Worm (Caenorhabditis elegans) whole organism, young adult: ENCODE data around the gene C34B4.4.

Experiments
- C17E4.6 ChIP-seq: fragments of 200-800 bp; sonication (Bioruptor generic); IDR thresholded peaks from 2 replicates; pipeline ENCODE4 v1.3.6; 2022; ENCODE audit warnings: missing genetic modification reagents, missing genetic modification characterization, missing compliant biosample characterization
- F10E7.11 ChIP-seq: sonication (generic microtip); optimal IDR thresholded peaks from 2 replicates; lab custom pipeline; 2017; ENCODE audit warnings: mild to moderate bottlenecking, missing genetic modification characterization, moderate library complexity, missing compliant biosample characterization
- F33H1.4 ChIP-seq: fragments of 200-800 bp; sonication (Bioruptor generic); IDR thresholded peaks from 2 replicates; pipeline ENCODE4 v1.3.6; 2022; ENCODE audit warnings: missing genetic modification reagents, missing genetic modification characterization, missing compliant biosample characterization
- F37B4.10 ChIP-seq: fragments of 200-800 bp; sonication (Bioruptor generic); IDR thresholded peaks from 2 replicates; pipeline ENCODE4 v1.3.6; 2022; ENCODE audit warnings: missing genetic modification characterization, missing compliant biosample characterization
- F49E8.2 ChIP-seq: sonication (generic microtip); optimal IDR thresholded peaks from 3 replicates; lab custom pipeline; 2017; ENCODE audit warnings: missing genetic modification characterization, mild to moderate bottlenecking, missing compliant biosample characterization, antibody characterized with exemption, moderate library complexity; ENCODE audit not compliant: insufficient read depth
- F52B5.7 ChIP-seq: sonication (generic microtip); optimal IDR thresholded peaks from 2 replicates; lab custom pipeline; 2016; ENCODE audit warnings: mild to moderate bottlenecking, missing genetic modification characterization, missing compliant biosample characterization
- F57A8.1 ChIP-seq: fragments of 200-800 bp; sonication (Bioruptor generic); optimal IDR thresholded peaks from 2 replicates; lab custom pipeline; 2018; ENCODE audit warnings: mild to moderate bottlenecking, missing genetic modification characterization, moderate library complexity, missing compliant biosample characterization
- Y53F4B.3 ChIP-seq: fragments of 200-800 bp; sonication (Bioruptor generic); IDR thresholded peaks from 2 replicates; pipeline ENCODE4 v1.3.6; 2022; ENCODE audit warnings: missing genetic modification reagents, missing genetic modification characterization, missing compliant biosample characterization
- Y53G8AR.9 ChIP-seq: fragments of 200-800 bp; sonication (Bioruptor generic); conservative IDR thresholded peaks from 2 replicates; pipeline ENCODE4 v1.3.6; 2022; ENCODE audit warnings: missing genetic modification reagents, missing genetic modification characterization, missing compliant biosample characterization
- Y67H2A.10 ChIP-seq: fragments of 200-800 bp; sonication (Bioruptor generic); conservative IDR thresholded peaks from 2 replicates; pipeline ENCODE4 v1.3.6; 2022; ENCODE audit warnings: missing genetic modification reagents, missing genetic modification characterization, missing compliant biosample characterization
- Y95B8A.8 ChIP-seq: fragments of 200-800 bp; sonication (Bioruptor generic); IDR thresholded peaks from 2 replicates; pipeline ENCODE4 v1.3.6; 2022; ENCODE audit warnings: missing genetic modification reagents, missing genetic modification characterization, missing compliant biosample characterization
- athp-1 ChIP-seq: sonication (generic microtip); optimal IDR thresholded peaks from 2 replicates; lab custom pipeline; 2017; ENCODE audit warnings: mild to moderate bottlenecking, missing genetic modification characterization, missing compliant biosample characterization
- bed-1 ChIP-seq: fragments of 200-800 bp; sonication (Bioruptor generic); IDR thresholded peaks from 2 replicates; pipeline ENCODE4 v1.3.6; 2022; ENCODE audit warnings: missing genetic modification reagents, missing genetic modification characterization, missing compliant biosample characterization
- bed-2 ChIP-seq: fragments of 200-800 bp; sonication (Bioruptor generic); IDR thresholded peaks from 2 replicates; pipeline ENCODE4 v1.3.6; 2022; ENCODE audit warnings: missing genetic modification reagents, missing genetic modification characterization, missing compliant biosample characterization
- ceh-100 ChIP-seq: fragments of 200-800 bp; sonication (Bioruptor generic); IDR thresholded peaks from 2 replicates; pipeline ENCODE4 v1.3.6; 2022; ENCODE audit warnings: missing genetic modification reagents, missing genetic modification characterization, missing compliant biosample characterization
- ceh-58 ChIP-seq: fragments of 200-800 bp; sonication (Bioruptor generic); IDR thresholded peaks from 2 replicates; pipeline ENCODE4 v1.3.6; 2022; ENCODE audit warnings: missing genetic modification characterization, missing compliant biosample characterization
- ceh-79 ChIP-seq: sonication (generic microtip); optimal IDR thresholded peaks from 2 replicates; lab custom pipeline; 2017; ENCODE audit warnings: mild to moderate bottlenecking, missing genetic modification characterization, missing compliant biosample characterization
- ceh-91 ChIP-seq: fragments of 200-800 bp; sonication (Bioruptor generic); IDR thresholded peaks from 2 replicates; pipeline ENCODE4 v1.3.6; 2022; ENCODE audit warnings: missing genetic modification reagents, missing genetic modification characterization, missing compliant biosample characterization
- die-1 ChIP-seq: sonication (generic microtip); optimal IDR thresholded peaks from 2 replicates; lab custom pipeline; 2016; ENCODE audit warnings: missing genotype, mild to moderate bottlenecking, missing genetic modification characterization, missing compliant biosample characterization
- dpl-1 ChIP-seq: fragments of 150-350 bp; optimal IDR thresholded peaks from 2 replicates; lab custom pipeline; 2014; ENCODE audit warnings: missing biosample characterization, missing genetic modification reagents, missing genetic modification characterization
- efl-1 ChIP-seq: fragments of 150-350 bp; optimal IDR thresholded peaks from 2 replicates; lab custom pipeline; 2014; ENCODE audit warnings: missing biosample characterization, missing genetic modification reagents, missing genetic modification characterization
- egl-18 ChIP-seq: fragments of 200-800 bp; sonication (Bioruptor generic); IDR thresholded peaks from 2 replicates; pipeline ENCODE4 v1.3.6; 2022; ENCODE audit warnings: missing genetic modification reagents, missing genetic modification characterization, missing compliant biosample characterization
- egl-44 ChIP-seq: fragments of 200-800 bp; sonication (Bioruptor generic); IDR thresholded peaks from 2 replicates; pipeline ENCODE4 v1.3.6; 2022; ENCODE audit warnings: missing genetic modification reagents, missing genetic modification characterization, missing compliant biosample characterization
- hlh-26 ChIP-seq: fragments of 200-800 bp; sonication (Bioruptor generic); conservative IDR thresholded peaks from 2 replicates; pipeline ENCODE4 v1.3.6; 2022; ENCODE audit warnings: missing genetic modification reagents, missing genetic modification characterization, missing compliant biosample characterization
- hmg-1.2 ChIP-seq: fragments of 200-800 bp; sonication (Bioruptor generic); IDR thresholded peaks from 2 replicates; pipeline ENCODE4 v1.3.6; 2022; ENCODE audit warnings: missing genetic modification reagents, missing genetic modification characterization, missing compliant biosample characterization
- hmg-20 ChIP-seq: fragments of 200-800 bp; sonication (Bioruptor generic); IDR thresholded peaks from 2 replicates; pipeline ENCODE4 v1.3.6; 2022; ENCODE audit warnings: missing genetic modification reagents, missing genetic modification characterization, missing compliant biosample characterization
- hrde-1 ChIP-seq: sonication (generic microtip); optimal IDR thresholded peaks from 2 replicates; lab custom pipeline; 2016; ENCODE audit warnings: missing genetic modification characterization, mild to moderate bottlenecking, missing compliant biosample characterization, moderate library complexity, missing genotype, missing genetic modification reagents, borderline replicate concordance
- hsf-1 ChIP-seq: fragments of 200-800 bp; sonication (Bioruptor generic); IDR thresholded peaks from 2 replicates; pipeline ENCODE4 v1.3.6; 2022; ENCODE audit warnings: missing genetic modification reagents, missing genetic modification characterization, missing compliant biosample characterization
- lin-54 ChIP-seq: fragments of 200-800 bp; sonication (Bioruptor generic); optimal IDR thresholded peaks from 2 replicates; lab custom pipeline; 2018; ENCODE audit warnings: mild to moderate bottlenecking, missing genetic modification characterization, missing compliant biosample characterization
- lsl-1 ChIP-seq: fragments of 200-800 bp; sonication (Bioruptor generic); optimal IDR thresholded peaks from 2 replicates; lab custom pipeline; 2018; ENCODE audit warnings: mild to moderate bottlenecking, missing genetic modification characterization, moderate library complexity, missing compliant biosample characterization
- madf-10 ChIP-seq: sonication (generic microtip); optimal IDR thresholded peaks from 2 replicates; lab custom pipeline; 2016; ENCODE audit warnings: mild to moderate bottlenecking, missing genetic modification characterization, missing compliant biosample characterization
- mcd-1 ChIP-seq: fragments of 200-800 bp; sonication (Bioruptor generic); IDR thresholded peaks from 2 replicates; pipeline ENCODE4 v1.3.6; 2022; ENCODE audit warnings: missing genetic modification reagents, missing genetic modification characterization, missing compliant biosample characterization
- mel-28 ChIP-seq: sonication (generic microtip); optimal IDR thresholded peaks from 2 replicates; lab custom pipeline; 2016; ENCODE audit warnings: borderline replicate concordance, mild to moderate bottlenecking, missing genetic modification characterization, missing compliant biosample characterization
- nhr-120 ChIP-seq: fragments of 200-800 bp; sonication (Bioruptor generic); IDR thresholded peaks from 2 replicates; pipeline ENCODE4 v1.3.6; 2022; ENCODE audit warnings: missing genetic modification characterization, missing compliant biosample characterization
- nhr-80 ChIP-seq: sonication (generic microtip); optimal IDR thresholded peaks from 2 replicates; lab custom pipeline; 2016; ENCODE audit warnings: missing genetic modification characterization, missing compliant biosample characterization
- pha-4 ChIP-seq: fragments of 150-350 bp; sonication (generic microtip); optimal IDR thresholded peaks from 2 replicates; lab custom pipeline; 2014; ENCODE audit warnings: missing biosample characterization, missing genetic modification reagents, missing genetic modification characterization
- rec-8 ChIP-seq, 2 experiments: sonication (generic microtip); optimal IDR thresholded peaks; 2 replicates each; lab custom pipeline; 2016; ENCODE audit warnings: mild to moderate bottlenecking in 2 of 2, missing genetic modification characterization in 2 of 2, missing genetic modification reagents in 2 of 2, missing genotype in 2 of 2, missing biosample characterization in 1 of 2, missing compliant biosample characterization in 1 of 2, moderate library complexity in 1 of 2
- rpc-1 ChIP-seq, 2 experiments: fragments of 150-350 bp in 1 of 2; sonication (generic microtip) in 1 of 2; optimal IDR thresholded peaks; 2 replicates each; lab custom pipeline; 2014 to 2018; ENCODE audit warnings: missing biosample characterization in 1 of 2, missing genetic modification characterization in 1 of 2, missing genetic modification reagents in 1 of 2, missing genotype in 1 of 2
- sdz-38 ChIP-seq: sonication (generic microtip); optimal IDR thresholded peaks from 2 replicates; lab custom pipeline; 2016; ENCODE audit warnings: missing genotype, missing genetic modification characterization, missing compliant biosample characterization
- snpc-4 ChIP-seq, 5 experiments: fragments of 150-350 bp in 1 of 5; sonication (generic microtip) in 4 of 5; optimal IDR thresholded peaks; 2 replicates each; lab custom pipeline; 2014 to 2018; ENCODE audit warnings: missing genetic modification characterization in 5 of 5, missing biosample characterization in 3 of 5, antibody characterized with exemption in 2 of 5, mild to moderate bottlenecking in 2 of 5, missing compliant biosample characterization in 2 of 5, missing genotype in 2 of 5, moderate library complexity in 2 of 5, missing genetic modification reagents in 1 of 5
- tbx-9 ChIP-seq: sonication (generic microtip); optimal IDR thresholded peaks from 2 replicates; lab custom pipeline; 2016; ENCODE audit warnings: borderline replicate concordance, missing genetic modification characterization, inconsistent platforms, missing compliant biosample characterization
- tlf-1 ChIP-seq: fragments of 200-800 bp; sonication (Bioruptor generic); optimal IDR thresholded peaks from 2 replicates; lab custom pipeline; 2018; ENCODE audit warnings: mild to moderate bottlenecking, missing genetic modification characterization, missing compliant biosample characterization
- unc-62 ChIP-seq: fragments of 150-350 bp; optimal IDR thresholded peaks from 2 replicates; lab custom pipeline; 2014; ENCODE audit warnings: missing biosample characterization, missing genetic modification reagents, missing genetic modification characterization
- zim-3 ChIP-seq: sonication (generic microtip); optimal IDR thresholded peaks from 2 replicates; lab custom pipeline; 2017; ENCODE audit warnings: mild to moderate bottlenecking, missing genetic modification characterization, moderate library complexity, missing compliant biosample characterization
- ztf-22 ChIP-seq: fragments of 200-800 bp; sonication (Bioruptor generic); optimal IDR thresholded peaks from 2 replicates; lab custom pipeline; 2018; ENCODE audit warnings: mild to moderate bottlenecking, missing genetic modification characterization, moderate library complexity, missing compliant biosample characterization
- ztf-28 ChIP-seq: fragments of 200-800 bp; sonication (Bioruptor generic); IDR thresholded peaks from 2 replicates; pipeline ENCODE4 v1.3.6; 2022; ENCODE audit warnings: missing genetic modification reagents, missing genetic modification characterization, missing compliant biosample characterization
- ztf-3 ChIP-seq: fragments of 200-800 bp; sonication (Bioruptor generic); optimal IDR thresholded peaks from 2 replicates; lab custom pipeline; 2018; ENCODE audit warnings: mild to moderate bottlenecking, missing genetic modification characterization, missing compliant biosample characterization

The C34B4.4 gene

ce11 chrV:13043195-13043762 is 46.9 kb upstream of the C34B4.4 start, which contains the start of gene lap-2 (continued):
- TF ChIP-seq Y67H2A.10: no peak
- TF ChIP-seq ceh-79 (tag; lab: Kevin White, UChicago): no peak
- peak; percentile 42 for TF ChIP-seq tlf-1 (GFP tag; lab: Kevin White, UChicago)
- 0 out of 2 replicates have a peak, but pooled peaks have one; percentile 26 for TF ChIP-seq mcd-1
- TF ChIP-seq rec-8 (tag; optimal IDR thresholded peaks at IDR 0.05; lab: Kevin White, UChicago): no peak
- TF ChIP-seq F57A8.1 (GFP tag; lab: Kevin White, UChicago): no peak
- no peak for TF ChIP-seq lin-54 (GFP tag; lab: Kevin White, UChicago)
- no peak for TF ChIP-seq Y53F4B.3 (GFP tag; lab: Robert Waterston, UW)
- peak; percentile 82 for TF ChIP-seq nhr-80 (tag; lab: Kevin White, UChicago)
- TF ChIP-seq sdz-38: no peak
- TF ChIP-seq nhr-120 (GFP tag; lab: Robert Waterston, UW): no peak
- peak; percentile 33 for TF ChIP-seq ztf-22 (GFP tag; lab: Kevin White, UChicago)
- TF ChIP-seq ceh-91 (GFP tag; lab: Robert Waterston, UW): no peak
- peak; percentile 16 for TF ChIP-seq madf-10 (tag; lab: Kevin White, UChicago)
- no peak for TF ChIP-seq hlh-26
- no peak for TF ChIP-seq hrde-1 (tag; lab: Kevin White, UChicago)
- TF ChIP-seq F33H1.4 (GFP tag; lab: Robert Waterston, UW): no peak
- no peak for TF ChIP-seq mel-28 (tag; lab: Kevin White, UChicago)
- no peak for TF ChIP-seq ztf-28 (GFP tag; lab: Robert Waterston, UW)
- no peak for TF ChIP-seq ceh-58 (GFP tag; lab: Robert Waterston, UW)
- peak; percentile 90 for TF ChIP-seq unc-62
- peak; percentile 16 for TF ChIP-seq lsl-1 (GFP tag; lab: Kevin White, UChicago)
- no peak for TF ChIP-seq hmg-20 (GFP tag; lab: Robert Waterston, UW)
- no peak for TF ChIP-seq F52B5.7 (tag; lab: Kevin White, UChicago)
- TF ChIP-seq dpl-1 (GFP tag; lab: Kevin White, UChicago): no peak
- TF ChIP-seq pha-4 (tag; lab: Kevin White, UChicago): no peak
- no peak for TF ChIP-seq F37B4.10 (GFP tag; lab: Robert Waterston, UW)
- TF ChIP-seq egl-18 (GFP tag; lab: Robert Waterston, UW): no peak
- no peak for TF ChIP-seq athp-1 (tag; lab: Kevin White, UChicago)
- TF ChIP-seq F10E7.11 (tag; lab: Kevin White, UChicago): no peak
- TF ChIP-seq Y53G8AR.9: no peak
- TF ChIP-seq hsf-1: no peak
- no peak for TF ChIP-seq bed-1 (GFP tag; lab: Robert Waterston, UW)
- 0 out of 2 replicates have a peak, but pooled peaks have one; percentile 29 for TF ChIP-seq Y95B8A.8 (GFP tag; lab: Robert Waterston, UW)
- TF ChIP-seq F49E8.2 (tag; lab: Kevin White, UChicago): no peak
- TF ChIP-seq rpc-1 (optimal IDR thresholded peaks at IDR 0.05; lab: Kevin White, UChicago): no peak
- TF ChIP-seq rpc-1 (tag; optimal IDR thresholded peaks at IDR 0.05; lab: Kevin White, UChicago): no peak
- no peak for TF ChIP-seq snpc-4 (GFP tag; optimal IDR thresholded peaks at IDR 0.05; lab: Kevin White, UChicago)
- TF ChIP-seq snpc-4 (tag; optimal IDR thresholded peaks at IDR 0.05; lab: Kevin White, UChicago): peak in 1 of 4 experiments; percentile 26
- no peak for TF ChIP-seq ztf-3 (GFP tag; lab: Kevin White, UChicago)
- TF ChIP-seq zim-3 (tag; lab: Kevin White, UChicago): no peak
- TF ChIP-seq die-1 (tag; lab: Kevin White, UChicago): no peak
- TF ChIP-seq efl-1 (GFP tag; lab: Kevin White, UChicago): no peak
- TF ChIP-seq C17E4.6 (GFP tag; lab: Robert Waterston, UW): no peak
- TF ChIP-seq bed-2 (GFP tag; lab: Robert Waterston, UW): no peak
- no peak for TF ChIP-seq ceh-100 (GFP tag; lab: Robert Waterston, UW)
- no peak for TF ChIP-seq tbx-9
- no peak for TF ChIP-seq hmg-1.2
- peak; percentile 53; the same call in 1 of the 2 replicates for TF ChIP-seq egl-44
